Worm (Caenorhabditis elegans): Measurements from ENCODE around the gene K02E11.10.
"Not testable (repeated sequence)": the region's sequence is repeated elsewhere in the genome, so short reads cannot be mapped to it uniquely, and the experiment has no call there.

Gene K02E11.10

ce11 chrV:14282222-14282709 lies 41.3 kb upstream of the K02E11.10 start, which contains the start of the genes srt-74 and F40G12.9:
Gene srt-74 (minus strand): TSS chrV:14282322.
Gene F40G12.9 (plus strand): TSS chrV:14282659.
- TF ChIP-seq lin-35 (GFP tag; optimal IDR thresholded peaks at IDR 0.05), result no peak

- TF ChIP-seq lin-15B (tag; optimal IDR thresholded peaks at IDR 0.05), result no peak
- TF ChIP-seq snpc-4 (tag; optimal IDR thresholded peaks at IDR 0.05), result no peak
- no peak for TF ChIP-seq nhr-71 (tag; optimal IDR thresholded peaks at IDR 0.05)
- no peak for TF ChIP-seq alr-1 (tag; optimal IDR thresholded peaks at IDR 0.05; ENCODE audit: borderline replicate concordance)
These were observed 38.8 kb upstream of the K02E11.10 start, which contains the start of gene srt-33 for ce11 chrV:14279777-14280176. Gene srt-33 (minus strand): TSS chrV:14279877.

- peak; percentile 40 for TF ChIP-seq snpc-4 (tag; optimal IDR thresholded peaks at IDR 0.05)
These were observed 36.5 kb upstream of the K02E11.10 start for ce11 chrV:14277456-14277855.

- not testable (repeated sequence) for TF ChIP-seq nhr-71 (tag; optimal IDR thresholded peaks at IDR 0.05); nhr-19 (GFP tag; conservative IDR thresholded peaks at IDR 0.05); jun-1 (tag; optimal IDR thresholded peaks at IDR 0.05)
These were observed 33.3 kb upstream of the K02E11.10 start, which contains the start of gene F40G12.7 for ce11 chrV:14274268-14274667. Gene F40G12.7 (plus strand): TSS chrV:14274568.

ce11 chrV:14273019-14273418 lies 32.1 kb upstream of the K02E11.10 start, which contains the start of gene F40G12.6:
Gene F40G12.6 (minus strand): TSS chrV:14273119.
- no peak for TF ChIP-seq dsc-1 (tag; optimal IDR thresholded peaks at IDR 0.05)
- TF ChIP-seq elt-3 (tag; optimal IDR thresholded peaks at IDR 0.05), result no peak
- no peak for TF ChIP-seq ceh-8 (GFP tag; optimal IDR thresholded peaks at IDR 0.05)
- TF ChIP-seq fkh-10 (GFP tag; optimal IDR thresholded peaks at IDR 0.05), result no peak
- TF ChIP-seq blmp-1 (tag; optimal IDR thresholded peaks at IDR 0.05), result no peak
- TF ChIP-seq nhr-71 (tag; optimal IDR thresholded peaks at IDR 0.05), result no peak
- TF ChIP-seq ets-5 (GFP tag; IDR thresholded peaks at IDR 0.05), result no peak
- no peak for TF ChIP-seq nhr-28 (tag; optimal IDR thresholded peaks at IDR 0.05)
- no peak for TF ChIP-seq hlh-4 (tag; optimal IDR thresholded peaks at IDR 0.05)
- TF ChIP-seq nhr-19 (GFP tag; conservative IDR thresholded peaks at IDR 0.05), result no peak
- TF ChIP-seq aha-1 (tag; optimal IDR thresholded peaks at IDR 0.05), result no peak
- TF ChIP-seq nhr-85 (tag), result no peak
- TF ChIP-seq mef-2 (tag; optimal IDR thresholded peaks at IDR 0.05), result no peak
- no peak for TF ChIP-seq ceh-90 (tag; optimal IDR thresholded peaks at IDR 0.05)
- no peak for TF ChIP-seq elt-2 (tag; optimal IDR thresholded peaks at IDR 0.05)

- TF ChIP-seq nhr-47 (tag; optimal IDR thresholded peaks at IDR 0.05), result no peak
- TF ChIP-seq hlh-17 (GFP tag; optimal IDR thresholded peaks at IDR 0.05; ENCODE audit: borderline replicate concordance), result no peak
- TF ChIP-seq zag-1 (tag; optimal IDR thresholded peaks at IDR 0.05), result no peak
- no peak for TF ChIP-seq unc-86 (tag; optimal IDR thresholded peaks at IDR 0.05)
- no peak for TF ChIP-seq nhr-237 (tag; optimal IDR thresholded peaks at IDR 0.05)
- no peak for TF ChIP-seq mab-9 (GFP tag; IDR thresholded peaks at IDR 0.05)
- no peak for TF ChIP-seq nhr-12 (tag; optimal IDR thresholded peaks at IDR 0.05)
- no peak for TF ChIP-seq efl-3 (GFP tag; optimal IDR thresholded peaks at IDR 0.05)
- no peak for TF ChIP-seq fkh-8 (tag; optimal IDR thresholded peaks at IDR 0.05)
- TF ChIP-seq elt-2 (tag; optimal IDR thresholded peaks at IDR 0.05), result no peak
- no peak for TF ChIP-seq nhr-84 (tag; optimal IDR thresholded peaks at IDR 0.05)
- no peak for TF ChIP-seq egl-13 (tag; optimal IDR thresholded peaks at IDR 0.05)
- no peak for TF ChIP-seq nhr-77 (tag; optimal IDR thresholded peaks at IDR 0.05)
These were observed 29.8 kb upstream of the K02E11.10 start, which contains the start of gene F40G12.5 for ce11 chrV:14270729-14271128. Gene F40G12.5 (minus strand): TSS chrV:14270829.
